Worm (Caenorhabditis elegans) whole organism, midembryonic: ENCODE measurements around the gene C02E7.6.

Source experiments
- T22C8.4 ChIP-seq: fragments of 200-800 bp; sonication (Bioruptor generic); IDR thresholded peaks from 2 replicates; pipeline ENCODE4 v1.3.6; 2022; ENCODE audit warnings: missing genetic modification characterization, missing compliant biosample characterization
- cog-1 ChIP-seq: sonication (generic microtip); optimal IDR thresholded peaks from 2 replicates; lab custom pipeline; 2016; ENCODE audit warnings: missing genetic modification characterization, missing compliant biosample characterization
- flt-1 ChIP-seq: fragments of 200-800 bp; sonication (Bioruptor generic); IDR thresholded peaks from 2 replicates; pipeline ENCODE4 v1.3.6; 2022; ENCODE audit warnings: missing genetic modification characterization, missing compliant biosample characterization
- klf-2 ChIP-seq: fragments of 200-800 bp; sonication (Bioruptor generic); conservative IDR thresholded peaks from 2 replicates; pipeline ENCODE4 v1.3.6; 2022; ENCODE audit warnings: missing genetic modification reagents, missing genetic modification characterization, missing compliant biosample characterization
- med-1 ChIP-seq: sonication (generic microtip); optimal IDR thresholded peaks from 2 replicates; lab custom pipeline; 2017; ENCODE audit warnings: missing genetic modification characterization, mild to moderate bottlenecking, missing compliant biosample characterization, antibody characterized with exemption, missing genetic modification reagents; ENCODE audit not compliant: insufficient read depth
- ref-1 ChIP-seq: fragments of 200-800 bp; sonication (Bioruptor generic); conservative IDR thresholded peaks from 2 replicates; pipeline ENCODE4 v1.3.6; 2022; ENCODE audit warnings: missing genetic modification reagents, missing genetic modification characterization, missing compliant biosample characterization
- tab-1 ChIP-seq: fragments of 200-800 bp; sonication (Bioruptor generic); IDR thresholded peaks from 2 replicates; pipeline ENCODE4 v1.3.6; 2022; ENCODE audit warnings: missing genetic modification characterization, missing compliant biosample characterization
- ztf-23 ChIP-seq: fragments of 200-800 bp; sonication (Bioruptor generic); IDR thresholded peaks from 2 replicates; pipeline ENCODE4 v1.3.6; 2022; ENCODE audit warnings: missing genetic modification reagents, missing genetic modification characterization, missing compliant biosample characterization
- ztf-29 ChIP-seq: fragments of 200-800 bp; sonication (Bioruptor generic); IDR thresholded peaks from 2 replicates; pipeline ENCODE4 v1.3.6; 2022; ENCODE audit warnings: missing genetic modification reagents, missing genetic modification characterization, missing compliant biosample characterization

Gene C02E7.6

DNA sequence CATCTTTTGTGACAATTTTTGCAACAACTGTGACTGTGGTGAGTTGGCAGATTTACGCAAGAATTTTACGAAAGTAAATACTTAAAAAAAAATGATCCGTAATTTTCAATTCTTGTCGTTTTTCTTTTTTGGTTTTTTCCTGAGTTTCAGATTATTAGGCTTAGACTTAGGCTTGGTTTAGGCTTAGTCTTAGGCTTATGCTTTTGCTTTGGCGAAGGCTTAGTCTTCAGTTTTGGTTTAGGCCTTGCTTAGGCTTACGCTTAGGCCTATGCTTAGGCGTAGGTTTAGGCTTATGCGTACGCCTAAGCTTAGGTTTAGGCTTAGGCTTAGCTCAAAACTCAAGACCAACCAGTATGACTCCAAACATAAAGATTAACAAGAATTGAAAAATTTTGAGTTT is 38.6 kb downstream of the C02E7.6 start:
- TF ChIP-seq ref-1 (GFP tag; lab: Robert Waterston, UW), result no peak
- no peak for TF ChIP-seq tab-1 (GFP tag; lab: Robert Waterston, UW)
- no peak for TF ChIP-seq ztf-23 (GFP tag; lab: Robert Waterston, UW)
- TF ChIP-seq med-1 (GFP tag; lab: Kevin White, UChicago), result no peak
- TF ChIP-seq cog-1 (tag; lab: Kevin White, UChicago), result no peak
- TF ChIP-seq klf-2 (GFP tag; lab: Robert Waterston, UW), result no peak
- TF ChIP-seq T22C8.4 (GFP tag; lab: Robert Waterston, UW), result no peak
- no peak for TF ChIP-seq ztf-29 (GFP tag; lab: Robert Waterston, UW)
- no peak for TF ChIP-seq flt-1 (GFP tag; lab: Robert Waterston, UW)

DNA sequence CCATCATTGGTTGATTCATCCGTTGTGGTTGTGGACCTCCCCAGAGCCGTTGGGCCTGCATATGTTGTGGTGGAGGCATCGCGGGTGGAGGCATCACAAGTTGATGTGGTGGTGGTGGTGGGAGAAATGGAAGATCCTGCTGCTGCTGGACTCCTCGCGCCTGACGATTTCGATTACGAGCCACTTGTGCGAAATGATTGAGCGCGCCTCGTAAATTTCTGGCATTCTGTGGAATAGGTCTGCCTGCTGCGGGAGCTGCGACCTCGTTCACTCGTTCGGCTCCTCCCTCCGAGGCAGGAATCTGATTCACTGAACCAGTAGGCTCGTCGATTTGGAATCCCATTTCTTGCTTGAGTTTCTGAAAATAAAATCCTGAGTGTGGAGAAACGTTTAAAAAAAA is 41.7 kb downstream of the C02E7.6 start:
- no peak for TF ChIP-seq ztf-23 (GFP tag; lab: Robert Waterston, UW)
- 0 out of 2 replicates have a peak, but pooled peaks have one; percentile 22 for TF ChIP-seq klf-2 (GFP tag; lab: Robert Waterston, UW)

DNA sequence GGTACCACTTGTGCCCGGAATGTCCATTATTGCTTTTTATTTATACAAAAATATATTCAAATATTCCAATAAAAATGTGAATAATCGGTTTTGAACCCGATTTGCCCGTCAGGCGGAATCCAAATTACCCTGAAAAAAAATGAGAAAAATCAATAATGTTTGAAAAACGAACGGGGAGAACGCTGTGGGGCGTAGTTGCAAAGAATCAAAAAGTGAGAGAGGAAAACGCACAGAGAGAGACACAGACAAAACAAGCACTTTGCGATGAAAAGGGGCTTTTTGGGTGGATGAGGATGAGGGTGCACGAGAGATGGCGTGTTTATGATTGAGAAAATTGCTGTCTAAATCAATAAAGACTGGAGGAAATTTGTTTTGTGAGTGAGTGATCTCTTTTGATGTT is 44.0 kb downstream of the C02E7.6 start, which contains the start of gene tam-1:
Gene tam-1 (minus strand): TSS at position 135 of the 400 bp plus-strand sequence.
- no peak for TF ChIP-seq klf-2 (GFP tag; lab: Robert Waterston, UW)
- no peak for TF ChIP-seq cog-1 (tag; lab: Kevin White, UChicago)
- peak; percentile 50; the same call in 1 of the 2 replicates for TF ChIP-seq T22C8.4 (GFP tag; lab: Robert Waterston, UW)
- no peak for TF ChIP-seq med-1 (GFP tag; lab: Kevin White, UChicago)
- TF ChIP-seq ztf-23 (GFP tag; lab: Robert Waterston, UW), result no peak
- no peak for TF ChIP-seq flt-1 (GFP tag; lab: Robert Waterston, UW)
- no peak for TF ChIP-seq tab-1 (GFP tag; lab: Robert Waterston, UW)
- TF ChIP-seq ztf-29 (GFP tag; lab: Robert Waterston, UW), result 0 out of 2 replicates have a peak, but pooled peaks have one; percentile 9
- no peak for TF ChIP-seq ref-1 (GFP tag; lab: Robert Waterston, UW)

DNA sequence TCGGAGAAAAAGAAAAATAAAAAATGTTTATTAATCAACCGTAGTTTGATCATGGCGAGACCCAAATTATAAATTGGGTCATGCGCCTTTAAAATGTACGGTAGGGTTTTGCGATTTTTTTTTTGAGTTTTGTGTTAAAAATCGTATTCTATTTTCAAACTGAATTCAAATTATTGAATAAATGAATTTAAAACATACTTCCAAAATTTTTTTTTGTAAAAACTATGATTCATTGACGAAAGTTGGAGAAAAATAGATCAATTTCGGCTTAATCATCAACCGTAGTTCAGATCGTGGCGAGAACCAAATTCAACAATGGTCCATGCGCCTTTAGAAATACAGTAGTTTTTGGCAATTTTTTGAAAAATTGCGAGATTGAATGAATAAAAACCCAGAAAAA is 44.6 kb downstream of the C02E7.6 start:
- TF ChIP-seq ztf-29 (GFP tag; lab: Robert Waterston, UW), result no peak
- TF ChIP-seq cog-1 (tag; lab: Kevin White, UChicago), result no peak
- no peak for TF ChIP-seq ref-1 (GFP tag; lab: Robert Waterston, UW)
- no peak for TF ChIP-seq klf-2 (GFP tag; lab: Robert Waterston, UW)
- no peak for TF ChIP-seq T22C8.4 (GFP tag; lab: Robert Waterston, UW)
- TF ChIP-seq tab-1 (GFP tag; lab: Robert Waterston, UW), result no peak
- TF ChIP-seq med-1 (GFP tag; lab: Kevin White, UChicago), result no peak
- no peak for TF ChIP-seq ztf-23 (GFP tag; lab: Robert Waterston, UW)
- TF ChIP-seq flt-1 (GFP tag; lab: Robert Waterston, UW), result no peak

DNA sequence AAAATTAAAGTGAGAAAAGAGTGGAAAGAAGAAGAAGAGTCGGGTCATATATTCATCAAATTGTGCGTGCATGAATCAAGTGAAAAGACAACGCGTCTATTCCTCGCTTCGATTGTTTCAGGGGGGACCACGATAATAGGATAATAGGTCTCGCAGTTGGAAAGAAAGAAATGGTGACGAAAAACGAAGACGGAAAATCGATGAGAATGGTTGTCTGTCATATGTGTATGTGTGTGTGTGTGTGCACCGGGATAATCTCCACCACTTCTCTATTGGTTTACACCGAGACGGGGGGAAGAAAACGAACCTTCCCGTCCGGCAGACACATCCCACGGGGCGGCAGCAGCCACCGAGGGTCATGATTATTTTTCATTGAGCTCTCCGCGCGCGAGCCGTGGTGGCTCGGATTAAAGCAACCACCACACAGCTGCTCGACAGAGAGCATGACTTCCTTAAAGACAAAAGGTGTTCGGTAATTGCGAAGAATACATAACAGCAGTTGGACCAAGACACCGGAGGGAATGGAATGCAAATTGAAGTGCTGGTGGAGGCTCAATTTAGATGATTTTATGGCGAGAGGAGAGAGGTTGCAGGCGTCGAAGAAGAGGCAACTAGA is 45.1 kb downstream of the C02E7.6 start:
- TF ChIP-seq ref-1 (GFP tag; lab: Robert Waterston, UW) (no peak), T22C8.4 (GFP tag; lab: Robert Waterston, UW) (no peak), tab-1 (GFP tag; lab: Robert Waterston, UW) (0 out of 2 replicates have a peak, but pooled peaks have one; percentile 64), flt-1 (GFP tag; lab: Robert Waterston, UW) (no peak), cog-1 (tag; lab: Kevin White, UChicago) (peak; percentile 27), ztf-29 (GFP tag; lab: Robert Waterston, UW) (no peak), med-1 (GFP tag; lab: Kevin White, UChicago) (no peak)

DNA sequence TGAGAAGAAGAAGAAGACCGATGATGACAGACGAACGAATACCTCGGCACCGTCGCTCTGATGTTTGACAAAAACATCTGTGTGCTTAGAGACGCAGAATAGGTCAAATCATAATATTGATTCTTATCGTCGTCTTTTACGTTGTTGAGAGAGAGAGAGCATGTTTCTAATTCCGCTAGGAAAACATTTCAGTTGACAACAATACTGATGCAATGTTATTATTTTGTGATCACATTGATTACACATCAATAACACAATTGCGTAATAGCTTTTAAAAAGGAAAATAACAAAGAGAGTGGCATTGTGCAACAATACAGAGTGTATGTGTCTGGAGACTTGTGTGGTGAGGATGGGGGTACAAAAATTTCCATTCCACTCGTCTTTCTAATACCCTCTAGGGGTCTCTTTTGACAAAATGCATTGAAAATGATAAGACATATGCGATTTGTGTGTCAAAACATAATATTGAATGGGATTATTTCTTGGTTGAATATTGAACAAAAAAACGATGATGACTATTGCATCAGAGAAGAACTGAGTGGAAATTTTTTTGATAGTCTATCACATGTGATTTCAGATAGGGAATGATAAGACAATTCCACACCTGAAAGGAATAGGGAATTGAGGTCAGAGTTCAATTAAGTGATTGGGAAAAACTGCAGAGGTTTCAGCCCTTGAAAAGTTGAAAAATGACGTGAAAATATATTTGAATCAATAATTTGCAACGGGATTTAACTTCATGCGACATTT is 45.8 kb downstream of the C02E7.6 start:
- TF ChIP-seq flt-1 (GFP tag; lab: Robert Waterston, UW) (no peak), ref-1 (GFP tag; lab: Robert Waterston, UW) (no peak), tab-1 (GFP tag; lab: Robert Waterston, UW) (no peak), klf-2 (GFP tag; lab: Robert Waterston, UW) (no peak), T22C8.4 (GFP tag; lab: Robert Waterston, UW) (no peak), ztf-23 (GFP tag; lab: Robert Waterston, UW) (no peak), cog-1 (tag; lab: Kevin White, UChicago) (no peak), ztf-29 (GFP tag; lab: Robert Waterston, UW) (no peak), med-1 (GFP tag; lab: Kevin White, UChicago) (no peak)

DNA sequence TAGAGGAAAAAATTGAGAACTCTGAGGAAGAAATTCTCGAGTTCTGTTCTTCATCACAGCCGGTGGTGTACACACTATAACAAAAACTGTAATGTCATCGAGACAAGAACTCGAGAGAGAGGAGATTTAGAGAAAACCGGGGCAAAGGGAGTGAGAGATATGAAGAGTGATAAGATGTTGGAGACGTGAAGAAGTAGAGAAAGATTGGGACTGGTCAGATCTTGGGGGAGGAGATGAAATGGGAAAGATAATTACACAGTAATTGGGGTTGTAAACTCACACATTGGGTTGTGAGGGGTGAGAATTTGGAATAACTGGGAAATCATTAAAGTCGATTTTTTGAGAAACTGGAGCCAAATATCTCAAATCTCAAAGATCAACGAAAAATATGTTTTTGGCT is 46.8 kb downstream of the C02E7.6 start:
- TF ChIP-seq cog-1 (tag; lab: Kevin White, UChicago) (no peak), ztf-23 (GFP tag; lab: Robert Waterston, UW) (no peak), tab-1 (GFP tag; lab: Robert Waterston, UW) (no peak), klf-2 (GFP tag; lab: Robert Waterston, UW) (no peak), flt-1 (GFP tag; lab: Robert Waterston, UW) (no peak), T22C8.4 (GFP tag; lab: Robert Waterston, UW) (no peak), ref-1 (GFP tag; lab: Robert Waterston, UW) (no peak), med-1 (GFP tag; lab: Kevin White, UChicago) (no peak), ztf-29 (GFP tag; lab: Robert Waterston, UW) (no peak)

DNA sequence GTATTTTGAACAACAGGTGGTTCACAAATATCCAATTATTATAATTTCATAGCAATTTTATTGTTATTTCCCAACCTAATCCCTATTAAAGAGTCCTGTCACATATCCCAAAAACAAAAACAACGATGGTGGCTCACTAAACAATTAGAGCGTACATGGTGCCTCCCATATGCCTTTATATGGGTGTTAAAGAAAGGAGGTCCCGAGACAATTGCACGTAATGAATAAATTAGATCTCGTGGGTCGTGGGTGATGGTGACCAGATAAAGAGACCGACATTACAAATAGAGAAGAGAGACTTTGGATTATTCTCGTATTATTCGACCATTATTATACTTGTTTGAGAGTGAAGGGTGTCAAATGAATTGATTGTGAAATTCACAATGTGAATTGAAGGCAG is 48.2 kb downstream of the C02E7.6 start:
- TF ChIP-seq med-1 (GFP tag; lab: Kevin White, UChicago) (no peak), cog-1 (tag; lab: Kevin White, UChicago) (peak; percentile 6), T22C8.4 (GFP tag; lab: Robert Waterston, UW) (no peak), tab-1 (GFP tag; lab: Robert Waterston, UW) (no peak), ref-1 (GFP tag; lab: Robert Waterston, UW) (no peak)
